Worm (Caenorhabditis elegans) whole organism, late embryonic: ENCODE measurements around the gene cul-5.

ENCODE experiments used
- K02D7.2 ChIP-seq: sonication (generic microtip); optimal IDR thresholded peaks from 2 replicates; lab custom pipeline; 2017; ENCODE audit warnings: mild to moderate bottlenecking, missing genetic modification characterization, missing compliant biosample characterization
- K09A11.1 ChIP-seq: sonication (generic microtip); optimal IDR thresholded peaks from 2 replicates; lab custom pipeline; 2017; ENCODE audit warnings: antibody characterized with exemption, mild to moderate bottlenecking, missing genetic modification characterization, missing compliant biosample characterization; ENCODE audit not compliant: insufficient read depth
- ahr-1 ChIP-seq: sonication (generic microtip); optimal IDR thresholded peaks from 2 replicates; lab custom pipeline; 2016; ENCODE audit warnings: missing genetic modification characterization, missing compliant biosample characterization
- ama-1 ChIP-seq: fragments of 150-350 bp; optimal IDR thresholded peaks from 2 replicates; lab custom pipeline; 2014
- ceh-18 ChIP-seq: sonication (generic microtip); optimal IDR thresholded peaks from 2 replicates; lab custom pipeline; 2016; ENCODE audit warnings: missing genetic modification characterization, missing compliant biosample characterization
- ceh-2 ChIP-seq: sonication (generic microtip); optimal IDR thresholded peaks from 2 replicates; lab custom pipeline; 2016; ENCODE audit warnings: missing genotype, missing genetic modification characterization, missing compliant biosample characterization
- ceh-22 ChIP-seq: sonication (generic microtip); optimal IDR thresholded peaks from 2 replicates; lab custom pipeline; 2017; ENCODE audit warnings: missing biosample characterization, missing genetic modification characterization
- ceh-24 ChIP-seq: sonication (generic microtip); optimal IDR thresholded peaks from 2 replicates; lab custom pipeline; 2016; ENCODE audit warnings: mild to moderate bottlenecking, missing genetic modification characterization, missing compliant biosample characterization
- ceh-30 ChIP-seq: fragments of 150-350 bp; optimal IDR thresholded peaks from 2 replicates; lab custom pipeline; 2014; ENCODE audit warnings: missing biosample characterization, missing genetic modification characterization
- ceh-31 ChIP-seq: sonication (generic microtip); optimal IDR thresholded peaks from 2 replicates; lab custom pipeline; 2016; ENCODE audit warnings: missing genetic modification characterization, missing compliant biosample characterization
- ceh-34 ChIP-seq: sonication (generic microtip); optimal IDR thresholded peaks from 2 replicates; lab custom pipeline; 2016; ENCODE audit warnings: mild to moderate bottlenecking, missing genetic modification characterization, missing compliant biosample characterization
- ceh-48 ChIP-seq: sonication (generic microtip); optimal IDR thresholded peaks from 2 replicates; lab custom pipeline; 2016; ENCODE audit warnings: missing genetic modification characterization, inconsistent platforms, missing compliant biosample characterization
- ceh-6 ChIP-seq: fragments of 200-800 bp; sonication (Bioruptor generic); optimal IDR thresholded peaks from 2 replicates; lab custom pipeline; 2018; ENCODE audit warnings: mild to moderate bottlenecking, missing genetic modification characterization, missing compliant biosample characterization
- ceh-9 ChIP-seq: sonication (generic microtip); optimal IDR thresholded peaks from 2 replicates; lab custom pipeline; 2016; ENCODE audit warnings: mild to moderate bottlenecking, missing genetic modification characterization, inconsistent platforms, missing compliant biosample characterization
- dmd-4 ChIP-seq: sonication (generic microtip); optimal IDR thresholded peaks from 2 replicates; lab custom pipeline; 2016; ENCODE audit warnings: borderline replicate concordance, missing genetic modification characterization, missing compliant biosample characterization
- elt-2 ChIP-seq: sonication (generic microtip); optimal IDR thresholded peaks from 2 replicates; lab custom pipeline; 2016; ENCODE audit warnings: missing genetic modification reagents, missing genetic modification characterization, missing compliant biosample characterization
- elt-4 ChIP-seq: sonication (generic microtip); optimal IDR thresholded peaks from 2 replicates; lab custom pipeline; 2016; ENCODE audit warnings: missing genetic modification characterization, missing compliant biosample characterization
- fax-1 ChIP-seq: sonication (generic microtip); optimal IDR thresholded peaks from 2 replicates; lab custom pipeline; 2016; ENCODE audit warnings: missing genotype, missing genetic modification characterization, missing compliant biosample characterization
- fkh-6 ChIP-seq: sonication (generic microtip); optimal IDR thresholded peaks from 2 replicates; lab custom pipeline; 2016; ENCODE audit warnings: missing genetic modification characterization, missing compliant biosample characterization
- gmeb-2 ChIP-seq: sonication (generic microtip); optimal IDR thresholded peaks from 2 replicates; lab custom pipeline; 2016; ENCODE audit warnings: missing genetic modification characterization, inconsistent platforms, missing compliant biosample characterization
- hlh-15 ChIP-seq: sonication (generic microtip); optimal IDR thresholded peaks from 2 replicates; lab custom pipeline; 2016; ENCODE audit warnings: missing genetic modification characterization, missing compliant biosample characterization
- hlh-30 ChIP-seq: sonication (generic microtip); optimal IDR thresholded peaks from 2 replicates; lab custom pipeline; 2017; ENCODE audit warnings: antibody characterized with exemption, missing genetic modification characterization, missing compliant biosample characterization; ENCODE audit not compliant: insufficient read depth
- hlh-8 ChIP-seq: sonication (generic microtip); optimal IDR thresholded peaks from 2 replicates; lab custom pipeline; 2016; ENCODE audit warnings: missing genotype, missing genetic modification characterization, missing compliant biosample characterization
- lim-6 ChIP-seq: sonication (generic microtip); optimal IDR thresholded peaks from 2 replicates; lab custom pipeline; 2016; ENCODE audit warnings: missing genetic modification characterization, missing compliant biosample characterization
- lin-11 ChIP-seq: fragments of 200-800 bp; sonication (Bioruptor generic); optimal IDR thresholded peaks from 2 replicates; lab custom pipeline; 2018; ENCODE audit warnings: mild to moderate bottlenecking, missing genetic modification characterization, missing compliant biosample characterization
- madf-2 ChIP-seq: sonication (generic microtip); optimal IDR thresholded peaks from 2 replicates; lab custom pipeline; 2017; ENCODE audit warnings: missing genetic modification characterization, missing compliant biosample characterization
- nfya-1 ChIP-seq: sonication (generic microtip); optimal IDR thresholded peaks from 2 replicates; lab custom pipeline; 2017; ENCODE audit warnings: missing genetic modification characterization, mild to moderate bottlenecking, missing compliant biosample characterization, antibody characterized with exemption, moderate library complexity
- nhr-11 ChIP-seq: fragments of 150-350 bp; optimal IDR thresholded peaks from 2 replicates; lab custom pipeline; 2014; ENCODE audit warnings: missing biosample characterization, missing genetic modification characterization
- npax-4 ChIP-seq: sonication (generic microtip); optimal IDR thresholded peaks from 2 replicates; lab custom pipeline; 2016; ENCODE audit warnings: missing genetic modification characterization, missing compliant biosample characterization
- odd-2 ChIP-seq: sonication (generic microtip); optimal IDR thresholded peaks from 2 replicates; lab custom pipeline; 2017; ENCODE audit warnings: antibody characterized with exemption, mild to moderate bottlenecking, missing genetic modification characterization, missing compliant biosample characterization
- pag-3 ChIP-seq: sonication (generic microtip); optimal IDR thresholded peaks from 2 replicates; lab custom pipeline; 2016; ENCODE audit warnings: missing compliant biosample characterization, missing genetic modification characterization, borderline replicate concordance
- pax-1 ChIP-seq: fragments of 150-350 bp; optimal IDR thresholded peaks from 2 replicates; lab custom pipeline; 2014; ENCODE audit warnings: missing biosample characterization, missing genetic modification characterization
- pha-2 ChIP-seq: sonication (generic microtip); optimal IDR thresholded peaks from 2 replicates; lab custom pipeline; 2017; ENCODE audit warnings: mild to moderate bottlenecking, missing genetic modification characterization, missing compliant biosample characterization
- pros-1 ChIP-seq: fragments of 150-350 bp; optimal IDR thresholded peaks from 2 replicates; lab custom pipeline; 2014; ENCODE audit warnings: missing biosample characterization, missing genetic modification reagents, missing genetic modification characterization
- sdc-2 ChIP-seq: sonication (generic microtip); optimal IDR thresholded peaks from 2 replicates; lab custom pipeline; 2016; ENCODE audit warnings: missing genotype, missing genetic modification characterization, missing compliant biosample characterization
- sox-4 ChIP-seq: sonication (generic microtip); optimal IDR thresholded peaks from 2 replicates; lab custom pipeline; 2017; ENCODE audit warnings: mild to moderate bottlenecking, missing genetic modification characterization, inconsistent platforms, missing compliant biosample characterization
- syd-9 ChIP-seq: sonication (generic microtip); optimal IDR thresholded peaks from 2 replicates; lab custom pipeline; 2016; ENCODE audit warnings: mild to moderate bottlenecking, missing genetic modification characterization, moderate library complexity, missing compliant biosample characterization
- unc-42 ChIP-seq: sonication (generic microtip); optimal IDR thresholded peaks from 2 replicates; lab custom pipeline; 2016; ENCODE audit warnings: missing genotype, missing genetic modification characterization, missing compliant biosample characterization
- ztf-16 ChIP-seq: sonication (generic microtip); optimal IDR thresholded peaks from 2 replicates; lab custom pipeline; 2017; ENCODE audit warnings: missing genetic modification characterization, missing compliant biosample characterization

The cul-5 gene

DNA sequence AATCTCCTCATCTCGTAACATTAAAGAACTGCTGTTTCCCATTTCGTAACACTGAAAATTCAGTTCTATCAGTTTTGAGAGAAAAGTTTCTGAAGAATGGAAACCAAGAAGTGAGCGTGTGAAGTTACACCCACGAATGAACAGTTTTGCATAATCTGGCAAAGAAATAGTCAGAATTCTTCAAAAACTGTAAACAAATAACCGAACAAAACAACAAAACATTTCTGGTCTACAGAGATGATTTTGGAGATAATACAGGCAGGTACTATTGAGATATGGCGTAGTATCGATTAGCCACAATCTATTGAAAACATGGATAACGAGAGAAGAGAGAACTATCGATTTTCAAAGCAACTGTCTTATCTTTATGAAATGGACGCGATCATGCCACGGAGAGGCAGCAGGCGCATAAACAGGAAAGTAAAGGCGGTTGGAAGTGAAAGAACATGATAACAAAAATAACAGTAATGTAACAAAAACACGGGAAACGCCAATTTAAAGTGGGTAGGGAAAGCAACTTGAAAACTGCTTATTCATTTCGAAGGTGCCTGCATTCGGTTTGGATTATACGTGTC lies 24.2 kb downstream of the cul-5 start, which contains the start of gene chpf-1:
TSS of gene chpf-1 (minus strand) at position 51 of the 575 bp plus-strand sequence.
- TF ChIP-seq odd-2, result no peak
- TF ChIP-seq elt-2 (tag; lab: Kevin White, UChicago), result peak; percentile 41
- no peak for TF ChIP-seq lin-11
- no peak for TF ChIP-seq nhr-11 (tag; lab: Kevin White, UChicago)
- no peak for TF ChIP-seq hlh-30 (tag; lab: Kevin White, UChicago)

DNA sequence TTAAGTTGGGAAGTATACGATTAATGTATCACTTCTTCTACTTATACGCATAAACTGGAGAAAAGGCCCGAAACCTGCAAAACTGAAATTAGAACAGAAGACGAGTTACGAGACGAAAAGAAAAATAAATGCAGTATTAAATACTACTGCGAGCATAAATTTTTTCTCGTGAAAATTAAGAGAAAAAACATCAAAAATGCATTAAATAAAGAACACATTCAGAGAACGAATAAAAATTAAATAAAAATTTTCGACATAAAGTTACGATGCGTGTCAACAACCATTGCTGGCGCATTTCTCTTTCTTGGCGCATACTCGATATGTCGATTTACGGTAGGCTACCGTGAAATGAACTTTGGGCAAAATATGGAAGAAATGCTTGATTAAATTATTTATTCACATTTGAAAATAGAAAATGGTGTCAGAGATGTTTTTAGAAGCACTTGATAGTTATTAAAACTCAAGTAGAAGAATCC lies 25.6 kb downstream of the cul-5 start, which contains the start of the genes ZK856.19 and ZK856.11:
TSS of gene ZK856.19 (minus strand) at position 51 of the 476 bp plus-strand sequence.
TSS of gene ZK856.11 (minus strand) at position 76 of the 476 bp plus-strand sequence.
- TF ChIP-seq unc-42 (tag; lab: Kevin White, UChicago) (peak; percentile 20), nfya-1 (tag; lab: Kevin White, UChicago) (peak; percentile 21), sdc-2 (no peak)
- TF ChIP-seq, all 69 proteins: peak for 2

ce11 chrV:10205483-10205882 lies 26.1 kb downstream of the cul-5 start, which contains the start of gene ZK856.16:
TSS of gene ZK856.16 (minus strand) at chrV:10205583.
- TF ChIP-seq ceh-6 (GFP tag; lab: Kevin White, UChicago), result no peak
- TF ChIP-seq pag-3 (tag; lab: Kevin White, UChicago), result no peak
- no peak for TF ChIP-seq unc-42 (tag; lab: Kevin White, UChicago)
- no peak for TF ChIP-seq elt-4 (tag; lab: Kevin White, UChicago)
- no peak for TF ChIP-seq pros-1 (tag; lab: Kevin White, UChicago)
- TF ChIP-seq madf-2, result no peak
- TF ChIP-seq K09A11.1 (tag; lab: Kevin White, UChicago), result no peak
- TF ChIP-seq npax-4 (tag; lab: Kevin White, UChicago), result no peak
- TF ChIP-seq ceh-2, result no peak
- no peak for TF ChIP-seq ceh-9 (tag; lab: Kevin White, UChicago)
- no peak for TF ChIP-seq syd-9 (tag; lab: Kevin White, UChicago)
- TF ChIP-seq hlh-8 (tag; lab: Kevin White, UChicago), result no peak
- no peak for TF ChIP-seq K02D7.2
- no peak for TF ChIP-seq ahr-1 (tag; lab: Kevin White, UChicago)
- TF ChIP-seq sdc-2, result no peak
- no peak for TF ChIP-seq elt-2 (tag; lab: Kevin White, UChicago)
- TF ChIP-seq pax-1, result no peak
- no peak for TF ChIP-seq hlh-15 (tag; lab: Kevin White, UChicago)
- TF ChIP-seq ceh-48 (tag; lab: Kevin White, UChicago), result no peak

DNA sequence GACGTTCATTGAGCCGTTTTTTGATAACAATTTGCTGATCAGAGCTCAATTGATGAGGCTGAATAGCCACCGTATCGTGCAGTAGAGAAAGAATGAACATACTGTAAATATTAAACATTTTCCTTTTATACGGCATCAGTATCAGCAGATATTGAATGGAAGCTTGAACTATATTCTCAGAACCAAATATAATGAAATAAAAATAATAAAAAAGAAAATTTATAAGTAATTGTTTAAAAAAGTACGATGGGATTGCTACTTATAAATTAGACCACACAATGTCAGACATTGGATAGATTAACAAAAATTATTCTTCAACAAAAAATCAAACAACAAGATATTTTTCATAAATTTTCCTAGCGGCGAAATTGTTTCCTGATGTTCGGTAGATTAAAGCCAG lies 27.2 kb downstream of the cul-5 start, which contains the start of gene rpc-25:
TSS of gene rpc-25 (minus strand) at position 101 of the 400 bp plus-strand sequence.
- TF ChIP-seq ama-1 (lab: Kevin White, UChicago) (no peak), dmd-4 (no peak), fax-1 (tag; lab: Kevin White, UChicago) (no peak), ceh-9 (tag; lab: Kevin White, UChicago) (no peak), sox-4 (no peak), ztf-16 (tag; lab: Kevin White, UChicago) (no peak), pha-2 (tag; lab: Kevin White, UChicago) (no peak), ceh-48 (tag; lab: Kevin White, UChicago) (no peak), sdc-2 (no peak), ceh-31 (tag; lab: Kevin White, UChicago) (no peak), ceh-22 (tag; lab: Kevin White, UChicago) (no peak), odd-2 (no peak), unc-42 (tag; lab: Kevin White, UChicago) (no peak), pax-1 (no peak), gmeb-2 (tag; lab: Kevin White, UChicago) (no peak)

- TF ChIP-seq odd-2, result no peak
- TF ChIP-seq ceh-2, result no peak
- TF ChIP-seq ceh-22 (tag; lab: Kevin White, UChicago), result no peak
- no peak for TF ChIP-seq fkh-6 (tag; lab: Kevin White, UChicago)
- no peak for TF ChIP-seq unc-42 (tag; lab: Kevin White, UChicago)
- TF ChIP-seq ceh-24 (tag; lab: Kevin White, UChicago), result no peak
- no peak for TF ChIP-seq lim-6 (tag; lab: Kevin White, UChicago)
- TF ChIP-seq elt-4 (tag; lab: Kevin White, UChicago), result no peak
- TF ChIP-seq ceh-30, result no peak
- no peak for TF ChIP-seq ceh-34 (tag; lab: Kevin White, UChicago)
- TF ChIP-seq ceh-18, result no peak
- no peak for TF ChIP-seq gmeb-2 (tag; lab: Kevin White, UChicago)
- no peak for TF ChIP-seq hlh-15 (tag; lab: Kevin White, UChicago)
Measured at ce11 chrV:10210244-10210643, 30.9 kb downstream of the cul-5 start, which contains the start of gene tftc-3. TSS of gene tftc-3 (minus strand) at chrV:10210344.
